Worm (Caenorhabditis elegans) whole organism, L4/young adult: ENCODE data around the gene srt-8.

Source experiments
- dao-5 ChIP-seq: sonication (generic microtip); optimal IDR thresholded peaks from 2 replicates; lab custom pipeline; 2016; ENCODE audit warnings: missing genotype, missing genetic modification characterization, moderate library complexity, missing compliant biosample characterization
- him-1 ChIP-seq: sonication (generic microtip); optimal IDR thresholded peaks from 2 replicates; lab custom pipeline; 2016; ENCODE audit warnings: missing genotype, missing genetic modification reagents, missing genetic modification characterization, missing compliant biosample characterization

DNA sequence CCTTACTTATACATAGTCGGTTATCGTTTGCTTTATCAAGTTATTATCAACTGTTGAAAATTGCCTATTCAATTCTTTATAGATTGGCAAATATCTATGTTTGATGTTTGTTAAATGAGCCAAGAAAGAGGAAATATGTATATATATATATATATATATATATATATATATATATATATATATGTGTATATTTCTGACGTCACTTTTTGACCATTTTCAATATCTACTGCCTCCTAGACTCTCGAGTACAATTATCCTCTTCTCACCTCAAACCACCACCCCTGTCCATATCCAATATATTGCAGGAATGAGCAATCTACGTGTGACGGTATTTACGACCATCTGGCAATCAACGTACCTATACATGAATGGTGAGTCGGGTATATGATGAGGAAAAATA, 41.5 kb upstream of the srt-8 start, which contains the start of gene F59D6.1:
- TF ChIP-seq him-1 (tag; lab: Kevin White, UChicago) (no peak), dao-5 (tag; lab: Kevin White, UChicago) (no peak)
